Worm (Caenorhabditis elegans): Measurements from ENCODE around the gene kqt-2.

ce11 chrX:8274869-8275268 lies 28.7 kb upstream of the kqt-2 start, which contains the start of gene ksr-1:
- no peak for TF ChIP-seq unc-62 (GFP tag; optimal IDR thresholded peaks at IDR 0.05)
- no peak for TF ChIP-seq vab-15 (tag; optimal IDR thresholded peaks at IDR 0.05)
- no peak for TF ChIP-seq sup-37 (GFP tag; optimal IDR thresholded peaks at IDR 0.05)
- TF ChIP-seq ces-1 (GFP tag; optimal IDR thresholded peaks at IDR 0.05): no peak
- TF ChIP-seq ama-1 (optimal IDR thresholded peaks at IDR 0.05): no peak
- TF ChIP-seq pqm-1 (tag; optimal IDR thresholded peaks at IDR 0.05): no peak
- no peak for TF ChIP-seq sptf-1 (tag; optimal IDR thresholded peaks at IDR 0.05)
- TF ChIP-seq tbx-2 (tag; optimal IDR thresholded peaks at IDR 0.05): no peak

All from whole organism, L1 larva.